Fruit fly (Drosophila melanogaster) whole organism, embryonic: ENCODE data around the gene CG42854.

Experiments used
- CG10274 ChIP-seq: fragments of 200-800 bp; sonication (Bioruptor generic); optimal IDR thresholded peaks from 3 replicates; lab custom pipeline; 2017; ENCODE audit warnings: missing biosample characterization, mild to moderate bottlenecking, missing genetic modification characterization
- CG11560 ChIP-seq: fragments of 200-800 bp; sonication (Bioruptor generic); IDR thresholded peaks from 3 replicates; pipeline ENCODE4 v1.3.6; 2022; ENCODE audit warnings: missing biosample characterization, missing genetic modification characterization
- CG11695 ChIP-seq: fragments of 200-800 bp; sonication (Bioruptor generic); IDR thresholded peaks from 3 replicates; pipeline ENCODE4 v1.3.6; 2022; ENCODE audit warnings: missing biosample characterization, missing genetic modification characterization
- CG12299 ChIP-seq: fragments of 200-800 bp; sonication (Bioruptor generic); optimal IDR thresholded peaks from 2 replicates; lab custom pipeline; 2018; ENCODE audit warnings: missing biosample characterization, mild to moderate bottlenecking, missing genetic modification characterization
- CG12942 ChIP-seq: fragments of 200-800 bp; sonication (Bioruptor generic); optimal IDR thresholded peaks from 3 replicates; lab custom pipeline; 2016; ENCODE audit warnings: missing biosample characterization, missing genetic modification characterization
- CG15011 ChIP-seq: fragments of 200-800 bp; sonication (Bioruptor generic); optimal IDR thresholded peaks from 3 replicates; lab custom pipeline; 2018; ENCODE audit warnings: missing biosample characterization, mild to moderate bottlenecking, missing genetic modification characterization
- CG15269 ChIP-seq: fragments of 200-800 bp; sonication (Bioruptor generic); optimal IDR thresholded peaks from 2 replicates; lab custom pipeline; 2018; ENCODE audit warnings: missing biosample characterization, mild to moderate bottlenecking, missing genetic modification characterization, moderate library complexity
- CG1529 ChIP-seq: fragments of 200-800 bp; sonication (Bioruptor generic); optimal IDR thresholded peaks from 3 replicates; lab custom pipeline; 2018; ENCODE audit warnings: missing biosample characterization, missing genetic modification characterization
- CG15479 ChIP-seq: fragments of 200-800 bp; sonication (Bioruptor generic); optimal IDR thresholded peaks from 3 replicates; lab custom pipeline; 2019; ENCODE audit warnings: missing biosample characterization, mild to moderate bottlenecking, missing genetic modification characterization, moderate library complexity
- CG17186 ChIP-seq: fragments of 200-800 bp; sonication (Bioruptor generic); optimal IDR thresholded peaks from 3 replicates; lab custom pipeline; 2017; ENCODE audit warnings: missing biosample characterization, missing genetic modification reagents, missing genetic modification characterization
- CG17612 ChIP-seq: fragments of 200-800 bp; sonication (Bioruptor generic); IDR thresholded peaks from 2 replicates; pipeline ENCODE4 v1.3.6; 2022; ENCODE audit warnings: missing biosample characterization, missing genetic modification characterization
- CG17802 ChIP-seq: fragments of 200-800 bp; sonication (Bioruptor generic); optimal IDR thresholded peaks from 2 replicates; lab custom pipeline; 2018; ENCODE audit warnings: missing biosample characterization, mild to moderate bottlenecking, missing genetic modification characterization, moderate library complexity
- CG18599 ChIP-seq: fragments of 200-800 bp; sonication (Bioruptor generic); optimal IDR thresholded peaks from 3 replicates; lab custom pipeline; 2017; ENCODE audit warnings: missing biosample characterization, missing genetic modification characterization, mild to moderate bottlenecking, moderate library complexity, missing genetic modification reagents
- CG2129 ChIP-seq: fragments of 200-800 bp; sonication (Bioruptor generic); IDR thresholded peaks from 2 replicates; pipeline ENCODE4 v1.3.6; 2022; ENCODE audit warnings: missing biosample characterization, missing genetic modification characterization; ENCODE audit not compliant: partially characterized antibody
- CG2712 ChIP-seq: fragments of 200-800 bp; optimal IDR thresholded peaks from 3 replicates; lab custom pipeline; 2019; ENCODE audit warnings: missing biosample characterization, mild to moderate bottlenecking, missing genetic modification characterization, moderate library complexity
- CG31365 ChIP-seq: fragments of 200-800 bp; sonication (Bioruptor generic); optimal IDR thresholded peaks from 2 replicates; lab custom pipeline; 2018; ENCODE audit warnings: missing biosample characterization, mild to moderate bottlenecking, missing genetic modification characterization
- CG5953 ChIP-seq: fragments of 200-800 bp; sonication (Bioruptor generic); IDR thresholded peaks from 2 replicates; pipeline ENCODE4 v1.3.6; 2022; ENCODE audit warnings: missing biosample characterization, missing genetic modification characterization
- CG6272 ChIP-seq: fragments of 200-800 bp; sonication (Bioruptor generic); IDR thresholded peaks from 2 replicates; pipeline ENCODE4 v1.3.6; 2022; ENCODE audit warnings: missing biosample characterization, missing genetic modification characterization
- CG6683 ChIP-seq: fragments of 200-800 bp; sonication (Bioruptor generic); optimal IDR thresholded peaks from 2 replicates; lab custom pipeline; 2017; ENCODE audit warnings: missing biosample characterization, mild to moderate bottlenecking, missing genetic modification characterization, missing genetic modification reagents
- CG8089 ChIP-seq: fragments of 200-800 bp; sonication (Bioruptor generic); optimal IDR thresholded peaks from 3 replicates; lab custom pipeline; 2016; ENCODE audit warnings: missing biosample characterization, missing genetic modification characterization
- CG8944 ChIP-seq: fragments of 200-800 bp; sonication (Bioruptor generic); optimal IDR thresholded peaks from 3 replicates; lab custom pipeline; 2016; ENCODE audit warnings: missing biosample characterization, missing genetic modification characterization
- CG9437 ChIP-seq: fragments of 200-800 bp; sonication (Bioruptor generic); optimal IDR thresholded peaks from 2 replicates; lab custom pipeline; 2018; ENCODE audit warnings: missing biosample characterization, mild to moderate bottlenecking, missing genetic modification characterization
- CHES-1-like ChIP-seq: fragments of 200-800 bp; sonication (Bioruptor generic); optimal IDR thresholded peaks from 2 replicates; lab custom pipeline; 2016; ENCODE audit warnings: missing biosample characterization, missing genetic modification characterization
- D ChIP-seq, 2 experiments: fragments of 200-800 bp in 1 of 2; fragments of >200 bp in 1 of 2; sonication (Bioruptor generic) in 1 of 2; optimal IDR thresholded peaks; 2 replicates in 1 of 2; 3 replicates in 1 of 2; lab custom pipeline; 2017; ENCODE audit warnings: mild to moderate bottlenecking in 1 of 2, missing biosample characterization in 1 of 2, missing genetic modification characterization in 1 of 2, missing genetic modification reagents in 1 of 2
- D19A ChIP-seq: fragments of 200-800 bp; optimal IDR thresholded peaks from 3 replicates; lab custom pipeline; 2019; ENCODE audit warnings: missing biosample characterization, mild to moderate bottlenecking, missing genetic modification characterization, moderate library complexity
- Doc2 ChIP-seq: fragments of 200-800 bp; sonication (Bioruptor generic); IDR thresholded peaks from 2 replicates; pipeline ENCODE4 v1.3.6; 2022; ENCODE audit warnings: missing biosample characterization, missing genetic modification characterization
- Ets97D ChIP-seq: fragments of 200-800 bp; sonication (Bioruptor generic); optimal IDR thresholded peaks from 3 replicates; lab custom pipeline; 2016; ENCODE audit warnings: missing biosample characterization, missing genetic modification characterization
- HHEX ChIP-seq: fragments of 200-800 bp; sonication (Bioruptor generic); optimal IDR thresholded peaks from 3 replicates; lab custom pipeline; 2017; ENCODE audit warnings: missing biosample characterization, mild to moderate bottlenecking, missing genetic modification characterization, missing genetic modification reagents
- Hey ChIP-seq: fragments of 200-800 bp; sonication (Bioruptor generic); optimal IDR thresholded peaks from 3 replicates; lab custom pipeline; 2018; ENCODE audit warnings: missing biosample characterization, mild to moderate bottlenecking, missing genetic modification characterization
- Neu2 ChIP-seq: fragments of 200-800 bp; sonication (Bioruptor generic); optimal IDR thresholded peaks from 3 replicates; lab custom pipeline; 2016; ENCODE audit warnings: missing biosample characterization, missing genetic modification characterization, borderline replicate concordance
- Rfx ChIP-seq: fragments of 200-800 bp; sonication (Bioruptor generic); IDR thresholded peaks from 2 replicates; pipeline ENCODE4 v1.3.6; 2022; ENCODE audit warnings: missing biosample characterization, missing genetic modification characterization
- Sox100B ChIP-seq: fragments of 200-800 bp; sonication (Bioruptor generic); optimal IDR thresholded peaks from 3 replicates; lab custom pipeline; 2018; ENCODE audit warnings: missing biosample characterization, mild to moderate bottlenecking, missing genetic modification characterization
- Spps ChIP-seq: fragments of 200-800 bp; sonication (Bioruptor generic); optimal IDR thresholded peaks from 2 replicates; lab custom pipeline; 2018; ENCODE audit warnings: missing biosample characterization, mild to moderate bottlenecking, missing genetic modification characterization
- ac ChIP-seq: fragments of 200-800 bp; sonication (Bioruptor generic); optimal IDR thresholded peaks from 3 replicates; lab custom pipeline; 2017; ENCODE audit warnings: missing biosample characterization, mild to moderate bottlenecking, missing genetic modification characterization
- ase ChIP-seq: fragments of 200-800 bp; sonication (Bioruptor generic); IDR thresholded peaks from 3 replicates; pipeline ENCODE4 v1.3.6; 2022; ENCODE audit warnings: missing biosample characterization, missing genetic modification characterization
- chm ChIP-seq: fragments of 200-800 bp; sonication (Bioruptor generic); IDR thresholded peaks from 2 replicates; pipeline ENCODE4 v1.3.6; 2022; ENCODE audit warnings: missing biosample characterization, missing genetic modification characterization
- crp ChIP-seq, 2 experiments: fragments of 200-800 bp; sonication (Bioruptor generic); optimal IDR thresholded peaks; 2 replicates in 1 of 2; 3 replicates in 1 of 2; lab custom pipeline; 2017; ENCODE audit warnings: missing biosample characterization in 2 of 2, missing genetic modification characterization in 2 of 2, mild to moderate bottlenecking in 1 of 2, moderate library complexity in 1 of 2
- eve ChIP-seq, 2 experiments: fragments of >200 bp; optimal IDR thresholded peaks; 2 replicates each; lab custom pipeline; 2017; ENCODE audit warnings: missing biosample characterization in 2 of 2, missing genetic modification characterization in 2 of 2
- gcm ChIP-seq: fragments of 200-800 bp; sonication (Bioruptor generic); optimal IDR thresholded peaks from 2 replicates; lab custom pipeline; 2019; ENCODE audit warnings: missing biosample characterization, mild to moderate bottlenecking, missing genetic modification characterization, moderate library complexity
- hbn ChIP-seq: fragments of 200-800 bp; sonication (Bioruptor generic); IDR thresholded peaks from 2 replicates; pipeline ENCODE4 v1.3.6; 2022; ENCODE audit warnings: missing biosample characterization, missing genetic modification characterization; ENCODE audit not compliant: partially characterized antibody
- psq ChIP-seq: fragments of 200-800 bp; sonication (Bioruptor generic); optimal IDR thresholded peaks from 2 replicates; lab custom pipeline; 2017; ENCODE audit warnings: missing biosample characterization, missing genetic modification characterization
- sc ChIP-seq, 3 experiments: fragments of >200 bp in 2 of 3; fragments of 200-800 bp in 1 of 3; sonication (Bioruptor generic) in 1 of 3; optimal IDR thresholded peaks; 2 replicates in 2 of 3; 3 replicates in 1 of 3; lab custom pipeline; 2017; ENCODE audit warnings: mild to moderate bottlenecking in 1 of 3, missing biosample characterization in 1 of 3, missing genetic modification characterization in 1 of 3, missing genetic modification reagents in 1 of 3
- scrt ChIP-seq: fragments of 200-800 bp; sonication (Bioruptor generic); optimal IDR thresholded peaks from 2 replicates; lab custom pipeline; 2018; ENCODE audit warnings: missing biosample characterization, mild to moderate bottlenecking, missing genetic modification characterization, moderate library complexity
- tgo ChIP-seq: fragments of 200-800 bp; sonication (Bioruptor generic); IDR thresholded peaks from 3 replicates; pipeline ENCODE4 v1.3.6; 2022; ENCODE audit warnings: missing biosample characterization, missing genetic modification characterization
- tio ChIP-seq: fragments of 200-800 bp; sonication (Bioruptor generic); optimal IDR thresholded peaks from 2 replicates; lab custom pipeline; 2017; ENCODE audit warnings: missing biosample characterization, missing genetic modification characterization, inconsistent platforms
- usp ChIP-seq: fragments of >200 bp; optimal IDR thresholded peaks from 2 replicates; lab custom pipeline; 2017; ENCODE audit warnings: missing biosample characterization, missing genetic modification characterization
- vfl ChIP-seq: fragments of 200-800 bp; sonication (Bioruptor generic); optimal IDR thresholded peaks from 2 replicates; lab custom pipeline; 2016; ENCODE audit warnings: missing biosample characterization, missing genetic modification characterization
- vnd ChIP-seq: fragments of 200-800 bp; sonication (Bioruptor generic); IDR thresholded peaks from 3 replicates; pipeline ENCODE4 v1.3.6; 2022; ENCODE audit warnings: missing biosample characterization, missing genetic modification characterization; ENCODE audit not compliant: partially characterized antibody
- yki ChIP-seq: fragments of >200 bp; optimal IDR thresholded peaks from 3 replicates; lab custom pipeline; 2018
- zen2 ChIP-seq: fragments of 200-800 bp; sonication (Bioruptor generic); IDR thresholded peaks from 3 replicates; pipeline ENCODE4 v1.3.6; 2022; ENCODE audit warnings: missing biosample characterization, missing genetic modification characterization; ENCODE audit not compliant: partially characterized antibody

The CG42854 gene

dm6 chrX:17244854-17245253, 2.0 kb downstream of the CG42854 start, which contains the start of gene CG8915 (continued):
- no peak for TF ChIP-seq CG12299
- no peak for TF ChIP-seq CG31365 (tag; lab: Kevin White, UChicago)
- TF ChIP-seq CG8944 (GFP tag; lab: Kevin White, UChicago): no peak
- no peak for TF ChIP-seq eve (GFP tag; optimal IDR thresholded peaks at IDR 0.05; lab: Kevin White, UChicago)
- no peak for TF ChIP-seq CG17612 (GFP tag; lab: Robert Waterston, UW)
- TF ChIP-seq Rfx: no peak
- TF ChIP-seq vfl: no peak
- no peak for TF ChIP-seq CG10274
- peak; percentile 46; the same call in 1 of the 2 replicates for TF ChIP-seq hbn
- TF ChIP-seq ac: no peak
- TF ChIP-seq scrt (GFP tag; lab: Kevin White, UChicago): no peak
- no peak for TF ChIP-seq chm (GFP tag; lab: Robert Waterston, UW)
- TF ChIP-seq CG11560 (tag; lab: Robert Waterston, UW): no peak
- TF ChIP-seq tio: no peak
- TF ChIP-seq D19A: no peak
- TF ChIP-seq HHEX: no peak
- no peak for TF ChIP-seq CG8089 (GFP tag; lab: Kevin White, UChicago)
- no peak for TF ChIP-seq CG11695
- no peak for TF ChIP-seq CG15269
- no peak for TF ChIP-seq CG15479 (GFP tag; lab: Kevin White, UChicago)
- TF ChIP-seq usp: no peak
- no peak for TF ChIP-seq CG12942 (GFP tag; lab: Kevin White, UChicago)
- TF ChIP-seq Neu2: no peak
- TF ChIP-seq Hey (tag; lab: Kevin White, UChicago): no peak
- no peak for TF ChIP-seq CHES-1-like (GFP tag; lab: Kevin White, UChicago)
- TF ChIP-seq sc (optimal IDR thresholded peaks at IDR 0.05; lab: Kevin White, UChicago): no peak
- TF ChIP-seq sc (GFP tag; optimal IDR thresholded peaks at IDR 0.05; lab: Kevin White, UChicago): no peak
- TF ChIP-seq CG15011 (GFP tag; lab: Kevin White, UChicago): no peak
- no peak for TF ChIP-seq psq (GFP tag; lab: Kevin White, UChicago)
- no peak for TF ChIP-seq CG2129 (GFP tag; lab: Robert Waterston, UW)
- TF ChIP-seq CG2712 (tag; lab: Kevin White, UChicago): peak; percentile 9
- peak; percentile 63 for TF ChIP-seq zen2
- no peak for TF ChIP-seq Doc2 (GFP tag; lab: Robert Waterston, UW)
- no peak for TF ChIP-seq Sox100B (GFP tag; lab: Kevin White, UChicago)
- no peak for TF ChIP-seq CG17802 (tag; lab: Kevin White, UChicago)
- no peak for TF ChIP-seq CG18599 (GFP tag; lab: Kevin White, UChicago)
- no peak for TF ChIP-seq CG5953 (GFP tag; lab: Robert Waterston, UW)
- no peak for TF ChIP-seq CG9437
- no peak for TF ChIP-seq tgo (GFP tag; lab: Robert Waterston, UW)
- TF ChIP-seq ase: no peak
- TF ChIP-seq D (optimal IDR thresholded peaks at IDR 0.05; lab: Kevin White, UChicago): no peak
- TF ChIP-seq D (GFP tag; optimal IDR thresholded peaks at IDR 0.05; lab: Kevin White, UChicago): no peak
- no peak for TF ChIP-seq gcm (GFP tag; lab: Kevin White, UChicago)
- TF ChIP-seq crp (GFP tag; optimal IDR thresholded peaks at IDR 0.05; lab: Kevin White, UChicago): peak in 1 of 2 experiments; percentile 80
- TF ChIP-seq CG17186 (GFP tag; lab: Kevin White, UChicago): peak; percentile 16
- no peak for TF ChIP-seq CG6683 (GFP tag; lab: Kevin White, UChicago)
- peak; percentile 9 for TF ChIP-seq Ets97D
- no peak for TF ChIP-seq CG6272 (GFP tag; lab: Robert Waterston, UW)
- TF ChIP-seq vnd (GFP tag; lab: Robert Waterston, UW): peak; percentile 48; the same call in 1 of the 3 replicates
- no peak for TF ChIP-seq CG1529 (GFP tag; lab: Kevin White, UChicago)
- TF ChIP-seq Spps (tag; lab: Kevin White, UChicago): no peak
- no peak for TF ChIP-seq yki
